Fruit fly (Drosophila melanogaster) whole organism, embryonic: ENCODE measurements around the gene RpS3.

ENCODE experiments used
- Awh ChIP-seq: fragments of 200-800 bp; sonication (Bioruptor generic); IDR thresholded peaks from 2 replicates; pipeline ENCODE4, ENCODE4 v1.3.6; 2022; ENCODE audit warnings: missing biosample characterization, missing genetic modification characterization
- CG10366 ChIP-seq: fragments of 200-800 bp; sonication (Bioruptor generic); IDR thresholded peaks from 2 replicates; pipeline ENCODE4 v1.3.6; 2022; ENCODE audit warnings: missing biosample characterization, missing genetic modification characterization
- CG11456 ChIP-seq: fragments of 200-800 bp; sonication (Bioruptor generic); IDR thresholded peaks from 3 replicates; pipeline ENCODE4 v1.3.6; 2022; ENCODE audit warnings: missing biosample characterization, missing genetic modification characterization
- CG12104 ChIP-seq: fragments of 200-800 bp; sonication (Bioruptor generic); optimal IDR thresholded peaks from 3 replicates; lab custom pipeline; 2016; ENCODE audit warnings: missing biosample characterization, missing genetic modification characterization
- CG14014 ChIP-seq: fragments of 200-800 bp; sonication (Bioruptor generic); IDR thresholded peaks from 2 replicates; pipeline ENCODE4 v1.3.6; 2022; ENCODE audit warnings: missing biosample characterization, missing genetic modification characterization
- CG14441 ChIP-seq: fragments of 200-800 bp; sonication (Bioruptor generic); IDR thresholded peaks from 2 replicates; pipeline ENCODE4 v1.3.6; 2022; ENCODE audit warnings: missing biosample characterization, missing genetic modification characterization
- CG15479 ChIP-seq: fragments of 200-800 bp; sonication (Bioruptor generic); optimal IDR thresholded peaks from 3 replicates; lab custom pipeline; 2019; ENCODE audit warnings: missing biosample characterization, mild to moderate bottlenecking, missing genetic modification characterization, moderate library complexity
- CG16779 ChIP-seq: fragments of 200-800 bp; sonication (Bioruptor generic); IDR thresholded peaks from 2 replicates; pipeline ENCODE4 v1.3.6; 2022; ENCODE audit warnings: missing biosample characterization, missing genetic modification characterization
- CG16815 ChIP-seq: fragments of 200-800 bp; sonication (Bioruptor generic); optimal IDR thresholded peaks from 3 replicates; lab custom pipeline; 2017; ENCODE audit warnings: missing biosample characterization, mild to moderate bottlenecking, missing genetic modification characterization
- CG17328 ChIP-seq: fragments of 200-800 bp; sonication (Bioruptor generic); IDR thresholded peaks from 2 replicates; pipeline ENCODE4 v1.3.6; 2022; ENCODE audit warnings: missing biosample characterization, missing genetic modification characterization
- CG30403 ChIP-seq: fragments of 200-800 bp; sonication (Bioruptor generic); optimal IDR thresholded peaks from 3 replicates; lab custom pipeline; 2016; ENCODE audit warnings: missing biosample characterization, missing genetic modification characterization
- CG3281 ChIP-seq: fragments of 200-800 bp; sonication (Bioruptor generic); optimal IDR thresholded peaks from 3 replicates; lab custom pipeline; 2017; ENCODE audit warnings: missing biosample characterization, mild to moderate bottlenecking, missing genetic modification characterization
- CG5180 ChIP-seq: fragments of 200-800 bp; sonication (Bioruptor generic); optimal IDR thresholded peaks from 3 replicates; lab custom pipeline; 2017; ENCODE audit warnings: missing biosample characterization, missing genetic modification characterization, mild to moderate bottlenecking, moderate library complexity, missing genetic modification reagents
- CG5953 ChIP-seq: fragments of 200-800 bp; sonication (Bioruptor generic); IDR thresholded peaks from 2 replicates; pipeline ENCODE4 v1.3.6; 2022; ENCODE audit warnings: missing biosample characterization, missing genetic modification characterization
- CG7786 ChIP-seq: fragments of 200-800 bp; sonication (Bioruptor generic); optimal IDR thresholded peaks from 2 replicates; lab custom pipeline; 2016; ENCODE audit warnings: missing biosample characterization, missing genetic modification characterization
- CG7839 ChIP-seq: fragments of 200-800 bp; sonication (Bioruptor generic); optimal IDR thresholded peaks from 3 replicates; lab custom pipeline; 2018; ENCODE audit warnings: missing biosample characterization, mild to moderate bottlenecking, missing genetic modification characterization, moderate library complexity
- CG7963 ChIP-seq: fragments of 200-800 bp; sonication (Bioruptor generic); IDR thresholded peaks from 3 replicates; pipeline ENCODE4 v1.3.6; 2022; ENCODE audit warnings: missing biosample characterization, missing genetic modification characterization; ENCODE audit not compliant: partially characterized antibody
- CG8924 ChIP-seq: fragments of 200-800 bp; optimal IDR thresholded peaks from 3 replicates; lab custom pipeline; 2019; ENCODE audit warnings: missing biosample characterization, mild to moderate bottlenecking, missing genetic modification characterization, moderate library complexity
- CG9932 ChIP-seq: fragments of 200-800 bp; sonication (Bioruptor generic); IDR thresholded peaks from 2 replicates; pipeline ENCODE4 v1.3.6; 2022; ENCODE audit warnings: missing biosample characterization, missing genetic modification characterization
- Dek ChIP-seq: fragments of 200-800 bp; sonication (Bioruptor generic); optimal IDR thresholded peaks from 3 replicates; lab custom pipeline; 2019; ENCODE audit warnings: missing biosample characterization, mild to moderate bottlenecking, missing genetic modification characterization, moderate library complexity
- Hmr ChIP-seq: fragments of 200-800 bp; sonication (Bioruptor generic); optimal IDR thresholded peaks from 3 replicates; lab custom pipeline; 2017; ENCODE audit warnings: mild to moderate bottlenecking, missing biosample characterization, missing genetic modification reagents, missing genetic modification characterization
- Hr3 ChIP-seq: fragments of 200-800 bp; sonication (Bioruptor generic); optimal IDR thresholded peaks from 3 replicates; lab custom pipeline; 2016; ENCODE audit warnings: missing biosample characterization, missing genetic modification characterization
- Med ChIP-seq: fragments of 200-800 bp; sonication (Bioruptor generic); peaks from one replicate; lab custom pipeline; 2016; ENCODE audit warnings: missing biosample characterization, missing genetic modification characterization, mild to moderate bottlenecking, inconsistent platforms, moderate library complexity
- ab ChIP-seq: fragments of 200-800 bp; sonication (Bioruptor generic); optimal IDR thresholded peaks from 2 replicates; lab custom pipeline; 2016; ENCODE audit warnings: missing biosample characterization, missing genetic modification characterization
- bcd ChIP-seq: fragments of 200-800 bp; sonication (Bioruptor generic); optimal IDR thresholded peaks from 2 replicates; lab custom pipeline; 2017; ENCODE audit warnings: missing biosample characterization, mild to moderate bottlenecking, missing genetic modification characterization
- bsh ChIP-seq, 2 experiments: fragments of 200-800 bp; sonication (Bioruptor generic); optimal IDR thresholded peaks; 2 replicates each; lab custom pipeline; 2017 to 2018; ENCODE audit warnings: mild to moderate bottlenecking in 2 of 2, missing biosample characterization in 2 of 2, missing genetic modification characterization in 2 of 2, moderate library complexity in 1 of 2
- caup ChIP-seq: fragments of 200-800 bp; sonication (Bioruptor generic); optimal IDR thresholded peaks from 3 replicates; lab custom pipeline; 2017; ENCODE audit warnings: missing biosample characterization, mild to moderate bottlenecking, missing genetic modification characterization, moderate library complexity; ENCODE audit not compliant: severe bottlenecking
- chm ChIP-seq: fragments of 200-800 bp; sonication (Bioruptor generic); IDR thresholded peaks from 2 replicates; pipeline ENCODE4 v1.3.6; 2022; ENCODE audit warnings: missing biosample characterization, missing genetic modification characterization
- gcm ChIP-seq: fragments of 200-800 bp; sonication (Bioruptor generic); optimal IDR thresholded peaks from 2 replicates; lab custom pipeline; 2019; ENCODE audit warnings: missing biosample characterization, mild to moderate bottlenecking, missing genetic modification characterization, moderate library complexity
- gem ChIP-seq: fragments of 200-800 bp; sonication (Bioruptor generic); optimal IDR thresholded peaks from 2 replicates; lab custom pipeline; 2019; ENCODE audit warnings: missing biosample characterization, mild to moderate bottlenecking, missing genetic modification characterization, moderate library complexity
- kay ChIP-seq: fragments of 200-800 bp; sonication (Bioruptor generic); optimal IDR thresholded peaks from 2 replicates; lab custom pipeline; 2016; ENCODE audit warnings: missing biosample characterization, missing genetic modification characterization
- ken ChIP-seq: fragments of 200-800 bp; sonication (Bioruptor generic); IDR thresholded peaks from 3 replicates; pipeline ENCODE4 v1.3.6; 2022; ENCODE audit warnings: missing biosample characterization, missing genetic modification characterization
- otp ChIP-seq: fragments of 200-800 bp; sonication (Bioruptor generic); IDR thresholded peaks from 3 replicates; pipeline ENCODE4, ENCODE4 v1.3.6; 2022; ENCODE audit warnings: missing biosample characterization, missing genetic modification characterization
- sc ChIP-seq, 3 experiments: fragments of >200 bp in 2 of 3; fragments of 200-800 bp in 1 of 3; sonication (Bioruptor generic) in 1 of 3; optimal IDR thresholded peaks; 2 replicates in 2 of 3; 3 replicates in 1 of 3; lab custom pipeline; 2017; ENCODE audit warnings: mild to moderate bottlenecking in 1 of 3, missing biosample characterization in 1 of 3, missing genetic modification characterization in 1 of 3, missing genetic modification reagents in 1 of 3
- sens-2 ChIP-seq: fragments of 200-800 bp; sonication (Bioruptor generic); IDR thresholded peaks from 2 replicates; pipeline ENCODE4 v1.3.6; 2022; ENCODE audit warnings: missing biosample characterization, missing genetic modification characterization
- ssp ChIP-seq: fragments of 200-800 bp; sonication (Bioruptor generic); IDR thresholded peaks from 2 replicates; pipeline ENCODE4 v1.3.6; 2022; ENCODE audit warnings: missing biosample characterization, missing genetic modification characterization
- stc ChIP-seq: fragments of 200-800 bp; sonication (Bioruptor generic); IDR thresholded peaks from 2 replicates; pipeline ENCODE4 v1.3.6; 2022; ENCODE audit warnings: missing biosample characterization, missing genetic modification characterization
- vfl ChIP-seq: fragments of 200-800 bp; sonication (Bioruptor generic); optimal IDR thresholded peaks from 2 replicates; lab custom pipeline; 2016; ENCODE audit warnings: missing biosample characterization, missing genetic modification characterization
- zen ChIP-seq: fragments of 200-800 bp; sonication (Bioruptor generic); optimal IDR thresholded peaks from 3 replicates; lab custom pipeline; 2018; ENCODE audit warnings: missing biosample characterization, mild to moderate bottlenecking, missing genetic modification characterization, moderate library complexity

Gene RpS3

DNA sequence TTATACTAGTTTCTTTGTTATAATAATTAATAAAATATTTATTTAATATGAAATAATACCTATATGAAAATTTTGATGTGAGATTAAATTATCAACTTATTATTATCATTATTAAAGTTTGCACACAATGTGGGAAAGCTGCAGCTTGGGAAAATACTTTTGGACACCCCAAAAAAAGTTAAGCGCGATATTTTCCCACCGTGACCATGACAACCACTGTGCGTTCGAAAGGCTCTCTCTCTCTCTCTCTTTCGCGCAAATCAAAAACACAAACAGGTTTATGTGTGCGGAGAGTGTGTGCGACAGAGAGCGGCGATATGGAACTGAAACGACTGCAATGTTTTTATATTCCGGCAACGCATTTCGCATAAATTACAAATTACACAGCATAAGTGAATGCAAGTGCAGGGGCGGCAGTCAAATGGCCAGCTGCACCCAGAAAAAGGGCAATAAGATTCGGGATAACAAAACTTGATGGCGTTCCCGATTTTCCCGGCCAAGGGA is 11.7 kb upstream of the RpS3 start (continued):
- TF ChIP-seq CG16779 (GFP tag; lab: Robert Waterston, UW) (no peak), CG17328 (GFP tag; lab: Robert Waterston, UW) (peak; percentile 22; the same call in 1 of the 2 replicates), Dek (tag; lab: Kevin White, UChicago) (peak; percentile 14), CG16815 (peak; percentile 16), CG7786 (GFP tag; lab: Kevin White, UChicago) (no peak), stc (GFP tag; lab: Robert Waterston, UW) (0 out of 2 replicates have a peak, but pooled peaks have one; percentile 44), CG7839 (tag; lab: Kevin White, UChicago) (peak; percentile 68), vfl (peak; percentile 14), zen (peak; percentile 25), CG11456 (GFP tag; lab: Robert Waterston, UW) (peak; percentile 64; the same call in 2 of the 3 replicates), sc (optimal IDR thresholded peaks at IDR 0.05; lab: Kevin White, UChicago) (no peak), sc (GFP tag; optimal IDR thresholded peaks at IDR 0.05; lab: Kevin White, UChicago) (peak; percentile 25), CG14441 (peak; percentile 38; the same call in 1 of the 2 replicates), kay (peak; percentile 24), CG12104 (GFP tag; lab: Kevin White, UChicago) (peak; percentile 61), gem (tag; lab: Kevin White, UChicago) (peak; percentile 75), Hr3 (GFP tag; lab: Kevin White, UChicago) (peak; percentile 36), Med (GFP tag; lab: Kevin White, UChicago) (peak; percentile 67), CG9932 (GFP tag; lab: Robert Waterston, UW) (0 out of 2 replicates have a peak, but pooled peaks have one; percentile 17), sens-2 (GFP tag; lab: Robert Waterston, UW) (no peak), chm (GFP tag; lab: Robert Waterston, UW) (0 out of 2 replicates have a peak, but pooled peaks have one; percentile 36), CG7963 (GFP tag; lab: Robert Waterston, UW) (0 out of 3 replicates have a peak, but pooled peaks have one; percentile 14), ab (GFP tag; lab: Kevin White, UChicago) (no peak), CG10366 (GFP tag; lab: Robert Waterston, UW) (peak; percentile 29), otp (GFP tag; lab: Robert Waterston, UW) (peak; percentile 4; the same call in 1 of the 3 replicates), ken (GFP tag; lab: Robert Waterston, UW) (peak; percentile 34; the same call in 1 of the 3 replicates), CG3281 (peak; percentile 82), Hmr (GFP tag; lab: Kevin White, UChicago) (peak; percentile 46), CG15479 (GFP tag; lab: Kevin White, UChicago) (peak; percentile 8), CG30403 (peak; percentile 53), CG14014 (GFP tag; lab: Robert Waterston, UW) (peak; percentile 47), CG5180 (GFP tag; lab: Kevin White, UChicago) (peak; percentile 11), CG8924 (tag; lab: Kevin White, UChicago) (peak; percentile 71), CG5953 (GFP tag; lab: Robert Waterston, UW) (peak; percentile 29; the same call in 1 of the 2 replicates), gcm (GFP tag; lab: Kevin White, UChicago) (peak; percentile 35), ssp (GFP tag; lab: Robert Waterston, UW) (0 out of 2 replicates have a peak, but pooled peaks have one; percentile 19), Awh (GFP tag; lab: Robert Waterston, UW) (peak; percentile 56; the same call in 1 of the 2 replicates), bsh (GFP tag; optimal IDR thresholded peaks at IDR 0.05; lab: Kevin White, UChicago) (peak in 1 of 2 experiments; percentile 51), bcd (GFP tag; lab: Kevin White, UChicago) (peak; percentile 51), caup (peak; percentile 19)
